Worm (Caenorhabditis elegans) whole organism, mixed stage, embryonic: ENCODE results near the gene scl-19.
A peak's percentile ranks its signal among the peaks of the same experiment; 100 is the strongest.

Experiments used
- M03D4.4 ChIP-seq: sonication (generic microtip); optimal IDR thresholded peaks from 2 replicates; lab custom pipeline; 2017; ENCODE audit warnings: mild to moderate bottlenecking, missing genetic modification characterization, missing compliant biosample characterization
- blmp-1 ChIP-seq: fragments of 150-350 bp; optimal IDR thresholded peaks from 2 replicates; lab custom pipeline; 2014; ENCODE audit warnings: missing biosample characterization, missing genetic modification characterization
- ceh-39 ChIP-seq: fragments of 150-350 bp; optimal IDR thresholded peaks from 2 replicates; lab custom pipeline; 2014; ENCODE audit warnings: missing biosample characterization, missing genetic modification characterization
- ceh-43 ChIP-seq: fragments of 200-800 bp; sonication (Bioruptor generic); optimal IDR thresholded peaks from 2 replicates; lab custom pipeline; 2018; ENCODE audit warnings: mild to moderate bottlenecking, missing genetic modification characterization, moderate library complexity, missing compliant biosample characterization
- ceh-83 ChIP-seq: fragments of 200-800 bp; sonication (Bioruptor generic); optimal IDR thresholded peaks from 2 replicates; lab custom pipeline; 2018; ENCODE audit warnings: mild to moderate bottlenecking, missing genetic modification characterization, missing compliant biosample characterization
- ces-1 ChIP-seq: fragments of 150-350 bp; optimal IDR thresholded peaks from 2 replicates; lab custom pipeline; 2014; ENCODE audit warnings: missing biosample characterization, missing genetic modification reagents, missing genetic modification characterization
- cnd-1 ChIP-seq: fragments of 200-800 bp; sonication (Bioruptor generic); optimal IDR thresholded peaks from 2 replicates; lab custom pipeline; 2018; ENCODE audit warnings: mild to moderate bottlenecking, missing genetic modification characterization, missing compliant biosample characterization
- elt-1 ChIP-seq: sonication (generic microtip); optimal IDR thresholded peaks from 2 replicates; lab custom pipeline; 2017; ENCODE audit warnings: missing genetic modification characterization, mild to moderate bottlenecking, missing compliant biosample characterization, antibody characterized with exemption, moderate library complexity, borderline replicate concordance; ENCODE audit not compliant: insufficient read depth
- elt-3 ChIP-seq: fragments of 150-350 bp; optimal IDR thresholded peaks from 2 replicates; lab custom pipeline; 2014; ENCODE audit warnings: missing biosample characterization, missing genetic modification characterization
- flh-1 ChIP-seq: fragments of 200-800 bp; sonication (Bioruptor generic); optimal IDR thresholded peaks from 2 replicates; lab custom pipeline; 2018; ENCODE audit warnings: mild to moderate bottlenecking, missing genetic modification characterization, moderate library complexity, missing compliant biosample characterization
- ham-2 ChIP-seq: fragments of 200-800 bp; sonication (Bioruptor generic); optimal IDR thresholded peaks from 2 replicates; lab custom pipeline; 2018; ENCODE audit warnings: mild to moderate bottlenecking, missing genetic modification characterization, missing compliant biosample characterization
- hlh-1 ChIP-seq: fragments of 150-350 bp; optimal IDR thresholded peaks from 2 replicates; lab custom pipeline; 2014; ENCODE audit warnings: missing biosample characterization, missing genetic modification reagents, missing genetic modification characterization
- lin-13 ChIP-seq: fragments of 150-350 bp; optimal IDR thresholded peaks from 2 replicates; lab custom pipeline; 2014; ENCODE audit warnings: missing biosample characterization, missing genetic modification characterization
- lin-32 ChIP-seq: fragments of 200-800 bp; sonication (Bioruptor generic); optimal IDR thresholded peaks from 2 replicates; lab custom pipeline; 2018; ENCODE audit warnings: mild to moderate bottlenecking, missing genetic modification characterization, missing compliant biosample characterization
- lsy-2 ChIP-seq: fragments of 150-350 bp; optimal IDR thresholded peaks from 2 replicates; lab custom pipeline; 2014; ENCODE audit warnings: missing biosample characterization, missing genetic modification characterization
- mab-5 ChIP-seq: fragments of 150-350 bp; optimal IDR thresholded peaks from 2 replicates; lab custom pipeline; 2014; ENCODE audit warnings: missing biosample characterization, missing genetic modification characterization
- mep-1 ChIP-seq: fragments of 150-350 bp; optimal IDR thresholded peaks from 2 replicates; lab custom pipeline; 2017; ENCODE audit warnings: missing biosample characterization, missing genetic modification reagents, missing genetic modification characterization, inconsistent platforms
- nhr-12 ChIP-seq: fragments of 150-350 bp; optimal IDR thresholded peaks from 2 replicates; lab custom pipeline; 2014; ENCODE audit warnings: missing biosample characterization, missing genetic modification characterization
- nhr-2 ChIP-seq: fragments of 150-350 bp; optimal IDR thresholded peaks from 2 replicates; lab custom pipeline; 2014; ENCODE audit warnings: missing biosample characterization, missing genetic modification characterization
- nhr-28 ChIP-seq: fragments of 150-350 bp; optimal IDR thresholded peaks from 2 replicates; lab custom pipeline; 2014; ENCODE audit warnings: missing biosample characterization, missing genetic modification characterization
- nhr-76 ChIP-seq: sonication (generic microtip); optimal IDR thresholded peaks from 2 replicates; lab custom pipeline; 2017; ENCODE audit warnings: missing biosample characterization, missing genetic modification characterization
- pha-4 ChIP-seq: fragments of 150-350 bp; optimal IDR thresholded peaks from 2 replicates; lab custom pipeline; 2018; ENCODE audit warnings: missing biosample characterization, missing genetic modification reagents, missing genetic modification characterization
- sem-2 ChIP-seq: fragments of 200-800 bp; sonication (Bioruptor generic); optimal IDR thresholded peaks from 2 replicates; lab custom pipeline; 2018; ENCODE audit warnings: mild to moderate bottlenecking, missing genetic modification characterization, missing compliant biosample characterization
- snpc-4 ChIP-seq: fragments of 150-350 bp; optimal IDR thresholded peaks from 2 replicates; lab custom pipeline; 2014; ENCODE audit warnings: missing biosample characterization, missing genetic modification characterization
- sptf-1 ChIP-seq: sonication (generic microtip); optimal IDR thresholded peaks from 2 replicates; lab custom pipeline; 2017; ENCODE audit warnings: mild to moderate bottlenecking, missing genetic modification characterization, moderate library complexity, missing compliant biosample characterization
- unc-120 ChIP-seq: sonication (generic microtip); optimal IDR thresholded peaks from 2 replicates; lab custom pipeline; 2017; ENCODE audit warnings: missing genetic modification characterization, missing compliant biosample characterization; ENCODE audit not compliant: poor library complexity, severe bottlenecking
- unc-39 ChIP-seq: fragments of 150-350 bp; optimal IDR thresholded peaks from 2 replicates; lab custom pipeline; 2014; ENCODE audit warnings: missing biosample characterization, missing genetic modification characterization
- unc-62 ChIP-seq: fragments of 150-350 bp; optimal IDR thresholded peaks from 2 replicates; lab custom pipeline; 2014; ENCODE audit warnings: missing biosample characterization, missing genetic modification reagents, missing genetic modification characterization
- zip-8 ChIP-seq: fragments of 150-350 bp; optimal IDR thresholded peaks from 2 replicates; lab custom pipeline; 2014; ENCODE audit warnings: missing biosample characterization, missing genetic modification characterization
- ztf-11 ChIP-seq: fragments of 150-350 bp; optimal IDR thresholded peaks from 2 replicates; lab custom pipeline; 2014; ENCODE audit warnings: missing biosample characterization, missing genetic modification characterization

Gene scl-19

ce11 chrV:18709203-18709860 lies 22.5 kb upstream of the scl-19 start, which contains the start of gene Y17D7C.6:
Gene Y17D7C.6 (plus strand): TSS chrV:18709810.
- TF ChIP-seq mep-1 (tag; lab: Kevin White, UChicago) (no peak), nhr-28 (tag; lab: Kevin White, UChicago) (no peak), nhr-12 (no peak), ztf-11 (tag; lab: Kevin White, UChicago) (no peak), unc-62 (GFP tag; lab: Kevin White, UChicago) (no peak), pha-4 (no peak), unc-120 (tag; lab: Kevin White, UChicago) (no peak), lin-32 (GFP tag; lab: Kevin White, UChicago) (no peak), hlh-1 (tag; lab: Kevin White, UChicago) (no peak), snpc-4 (tag; lab: Kevin White, UChicago) (no peak), nhr-2 (tag; lab: Kevin White, UChicago) (no peak), flh-1 (GFP tag; lab: Kevin White, UChicago) (no peak), sptf-1 (tag; lab: Kevin White, UChicago) (no peak), lin-13 (no peak), zip-8 (tag; lab: Kevin White, UChicago) (no peak), ceh-39 (tag; lab: Kevin White, UChicago) (no peak), sem-2 (GFP tag; lab: Kevin White, UChicago) (no peak), elt-1 (tag; lab: Kevin White, UChicago) (no peak), nhr-76 (tag; lab: Kevin White, UChicago) (no peak), mab-5 (tag; lab: Kevin White, UChicago) (no peak)

ce11 chrV:18710045-18710490 lies 21.7 kb upstream of the scl-19 start:
- no peak for TF ChIP-seq ham-2 (GFP tag; lab: Kevin White, UChicago)
- TF ChIP-seq pha-4 = no peak
- peak; percentile 50 for TF ChIP-seq ces-1
- peak; percentile 69 for TF ChIP-seq cnd-1 (tag; lab: Kevin White, UChicago)
- peak; percentile 86 for TF ChIP-seq lsy-2 (tag; lab: Kevin White, UChicago)
- peak; percentile 88 for TF ChIP-seq lin-32 (GFP tag; lab: Kevin White, UChicago)
- TF ChIP-seq unc-39 (tag; lab: Kevin White, UChicago) = peak; percentile 84
- no peak for TF ChIP-seq sptf-1 (tag; lab: Kevin White, UChicago)
- TF ChIP-seq unc-62 (GFP tag; lab: Kevin White, UChicago) = no peak

- no peak for TF ChIP-seq M03D4.4
- TF ChIP-seq ceh-43 (GFP tag; lab: Kevin White, UChicago) = no peak
- no peak for TF ChIP-seq blmp-1 (tag; lab: Kevin White, UChicago)
- no peak for TF ChIP-seq elt-3 (tag; lab: Kevin White, UChicago)
- no peak for TF ChIP-seq sem-2 (GFP tag; lab: Kevin White, UChicago)
- TF ChIP-seq unc-120 (tag; lab: Kevin White, UChicago) = no peak
- TF ChIP-seq zip-8 (tag; lab: Kevin White, UChicago) = no peak
- TF ChIP-seq nhr-12 = no peak
- no peak for TF ChIP-seq hlh-1 (tag; lab: Kevin White, UChicago)
- TF ChIP-seq ceh-39 (tag; lab: Kevin White, UChicago) = no peak
- TF ChIP-seq flh-1 (GFP tag; lab: Kevin White, UChicago) = no peak
- TF ChIP-seq mep-1 (tag; lab: Kevin White, UChicago) = no peak
- TF ChIP-seq nhr-2 (tag; lab: Kevin White, UChicago) = no peak
- no peak for TF ChIP-seq ztf-11 (tag; lab: Kevin White, UChicago)
- no peak for TF ChIP-seq lsy-2 (tag; lab: Kevin White, UChicago)
- TF ChIP-seq unc-39 (tag; lab: Kevin White, UChicago) = no peak
- TF ChIP-seq mab-5 (tag; lab: Kevin White, UChicago) = no peak
- no peak for TF ChIP-seq snpc-4 (tag; lab: Kevin White, UChicago)
- TF ChIP-seq ceh-83 (GFP tag; lab: Kevin White, UChicago) = no peak
- no peak for TF ChIP-seq elt-1 (tag; lab: Kevin White, UChicago)
Measured at ce11 chrV:18711362-18711761, 20.4 kb upstream of the scl-19 start.

- TF ChIP-seq ceh-83 (GFP tag; lab: Kevin White, UChicago) = peak; percentile 34
- peak; percentile 46 for TF ChIP-seq unc-39 (tag; lab: Kevin White, UChicago)
- TF ChIP-seq cnd-1 (tag; lab: Kevin White, UChicago) = peak; percentile 36
- TF ChIP-seq zip-8 (tag; lab: Kevin White, UChicago) = no peak
Measured at ce11 chrV:18712118-18712517, 19.7 kb upstream of the scl-19 start.
